Fruit fly (Drosophila melanogaster) whole organism, embryonic: ENCODE measurements around the gene ATPsynepsilonL.

Experiments
- CG10431 ChIP-seq: fragments of 200-800 bp; sonication (Bioruptor generic); optimal IDR thresholded peaks from 3 replicates; lab custom pipeline; 2018; ENCODE audit warnings: missing biosample characterization, mild to moderate bottlenecking, missing genetic modification characterization
- CG10959 ChIP-seq: fragments of 200-800 bp; sonication (Bioruptor generic); IDR thresholded peaks from 2 replicates; pipeline ENCODE4 v1.3.6; 2022; ENCODE audit warnings: missing biosample characterization, missing genetic modification characterization
- CG11085 ChIP-seq: fragments of 200-800 bp; sonication (Bioruptor generic); IDR thresholded peaks from 2 replicates; pipeline ENCODE4 v1.3.6; 2022; ENCODE audit warnings: missing biosample characterization, missing genetic modification characterization
- CG11093 ChIP-seq: fragments of 200-800 bp; sonication (Bioruptor generic); IDR thresholded peaks from 3 replicates; pipeline ENCODE4 v1.3.6; 2022; ENCODE audit warnings: missing biosample characterization, missing genetic modification characterization
- CG11695 ChIP-seq: fragments of 200-800 bp; sonication (Bioruptor generic); IDR thresholded peaks from 3 replicates; pipeline ENCODE4 v1.3.6; 2022; ENCODE audit warnings: missing biosample characterization, missing genetic modification characterization
- CG11723 ChIP-seq: fragments of 200-800 bp; sonication (Bioruptor generic); optimal IDR thresholded peaks from 2 replicates; lab custom pipeline; 2017; ENCODE audit warnings: missing biosample characterization, mild to moderate bottlenecking, missing genetic modification characterization
- CG12104 ChIP-seq: fragments of 200-800 bp; sonication (Bioruptor generic); optimal IDR thresholded peaks from 3 replicates; lab custom pipeline; 2016; ENCODE audit warnings: missing biosample characterization, missing genetic modification characterization
- CG12659 ChIP-seq: fragments of 200-800 bp; sonication (Bioruptor generic); optimal IDR thresholded peaks from 3 replicates; lab custom pipeline; 2017; ENCODE audit warnings: mild to moderate bottlenecking, missing biosample characterization, missing genetic modification reagents, missing genetic modification characterization
- CG14667 ChIP-seq: fragments of 200-800 bp; sonication (Bioruptor generic); IDR thresholded peaks from 2 replicates; pipeline ENCODE4 v1.3.6; 2022; ENCODE audit warnings: missing biosample characterization, missing genetic modification characterization
- CG17568 ChIP-seq: fragments of 200-800 bp; sonication (Bioruptor generic); optimal IDR thresholded peaks from 2 replicates; lab custom pipeline; 2018; ENCODE audit warnings: missing biosample characterization, mild to moderate bottlenecking, missing genetic modification characterization, moderate library complexity
- CG17802 ChIP-seq: fragments of 200-800 bp; sonication (Bioruptor generic); optimal IDR thresholded peaks from 2 replicates; lab custom pipeline; 2018; ENCODE audit warnings: missing biosample characterization, mild to moderate bottlenecking, missing genetic modification characterization, moderate library complexity
- CG17829 ChIP-seq: fragments of 200-800 bp; optimal IDR thresholded peaks from 2 replicates; lab custom pipeline; 2019; ENCODE audit warnings: missing biosample characterization, mild to moderate bottlenecking, missing genetic modification characterization, moderate library complexity
- CG32772 ChIP-seq: fragments of 200-800 bp; sonication (Bioruptor generic); IDR thresholded peaks from 2 replicates; pipeline ENCODE4 v1.3.6; 2022; ENCODE audit warnings: missing biosample characterization, missing genetic modification characterization
- CG34422 ChIP-seq: fragments of 200-800 bp; sonication (Bioruptor generic); IDR thresholded peaks from 3 replicates; pipeline ENCODE4 v1.3.6; 2022; ENCODE audit warnings: missing biosample characterization, missing genetic modification characterization
- CG6683 ChIP-seq: fragments of 200-800 bp; sonication (Bioruptor generic); optimal IDR thresholded peaks from 2 replicates; lab custom pipeline; 2017; ENCODE audit warnings: missing biosample characterization, mild to moderate bottlenecking, missing genetic modification characterization, missing genetic modification reagents
- CG6689 ChIP-seq: fragments of 200-800 bp; sonication (Bioruptor generic); IDR thresholded peaks from 2 replicates; pipeline ENCODE4 v1.3.6; 2022; ENCODE audit warnings: missing biosample characterization, missing genetic modification characterization
- CG6791 ChIP-seq: fragments of 200-800 bp; sonication (Bioruptor generic); IDR thresholded peaks from 3 replicates; pipeline ENCODE4 v1.3.6; 2022; ENCODE audit warnings: missing biosample characterization, missing genetic modification characterization; ENCODE audit not compliant: partially characterized antibody
- CG6854 ChIP-seq: fragments of 200-800 bp; sonication (Bioruptor generic); optimal IDR thresholded peaks from 3 replicates; lab custom pipeline; 2017; ENCODE audit warnings: missing biosample characterization, mild to moderate bottlenecking, missing genetic modification characterization
- CG8388 ChIP-seq: fragments of 200-800 bp; sonication (Bioruptor generic); optimal IDR thresholded peaks from 2 replicates; lab custom pipeline; 2019; ENCODE audit warnings: missing biosample characterization, mild to moderate bottlenecking, missing genetic modification characterization, moderate library complexity
- Camta ChIP-seq: fragments of 200-800 bp; sonication (Bioruptor generic); optimal IDR thresholded peaks from 2 replicates; lab custom pipeline; 2016; ENCODE audit warnings: missing biosample characterization, missing genetic modification characterization
- D19B ChIP-seq: fragments of 200-800 bp; sonication (Bioruptor generic); optimal IDR thresholded peaks from 2 replicates; lab custom pipeline; 2017; ENCODE audit warnings: missing biosample characterization, mild to moderate bottlenecking, missing genetic modification characterization
- Dad ChIP-seq: fragments of 200-800 bp; sonication (Bioruptor generic); optimal IDR thresholded peaks from 3 replicates; lab custom pipeline; 2016; ENCODE audit warnings: missing biosample characterization, missing genetic modification characterization
- E2f1 ChIP-seq: fragments of 200-800 bp; sonication (Bioruptor generic); IDR thresholded peaks from 2 replicates; pipeline ENCODE4 v1.3.6; 2022; ENCODE audit warnings: missing biosample characterization, missing genetic modification characterization
- ERR ChIP-seq: fragments of 200-800 bp; sonication (Bioruptor generic); optimal IDR thresholded peaks from 2 replicates; lab custom pipeline; 2016; ENCODE audit warnings: missing biosample characterization, missing genetic modification characterization
- Ets97D ChIP-seq: fragments of 200-800 bp; sonication (Bioruptor generic); optimal IDR thresholded peaks from 3 replicates; lab custom pipeline; 2016; ENCODE audit warnings: missing biosample characterization, missing genetic modification characterization
- Hmr ChIP-seq: fragments of 200-800 bp; sonication (Bioruptor generic); optimal IDR thresholded peaks from 3 replicates; lab custom pipeline; 2017; ENCODE audit warnings: mild to moderate bottlenecking, missing biosample characterization, missing genetic modification reagents, missing genetic modification characterization
- Hsf ChIP-seq: fragments of 200-800 bp; sonication (Bioruptor generic); optimal IDR thresholded peaks from 3 replicates; lab custom pipeline; 2016; ENCODE audit warnings: missing biosample characterization, missing genetic modification characterization
- NC2α ChIP-seq: fragments of 200-800 bp; sonication (Bioruptor generic); optimal IDR thresholded peaks from 2 replicates; lab custom pipeline; 2016; ENCODE audit warnings: missing biosample characterization, missing genetic modification characterization
- Oli ChIP-seq: fragments of 200-800 bp; sonication (Bioruptor generic); optimal IDR thresholded peaks from 2 replicates; lab custom pipeline; 2018; ENCODE audit warnings: missing biosample characterization, mild to moderate bottlenecking, missing genetic modification characterization, moderate library complexity
- Pdp1 ChIP-seq, 2 experiments: fragments of 200-800 bp; sonication (Bioruptor generic); optimal IDR thresholded peaks; 3 replicates each; lab custom pipeline; 2016; ENCODE audit warnings: missing biosample characterization in 2 of 2, missing genetic modification characterization in 2 of 2, mild to moderate bottlenecking in 1 of 2, moderate library complexity in 1 of 2
- Six4 ChIP-seq: fragments of 200-800 bp; sonication (Bioruptor generic); optimal IDR thresholded peaks from 2 replicates; lab custom pipeline; 2016; ENCODE audit warnings: missing biosample characterization, missing genetic modification characterization
- az2 ChIP-seq: fragments of 200-800 bp; sonication (Bioruptor generic); optimal IDR thresholded peaks from 3 replicates; lab custom pipeline; 2016; ENCODE audit warnings: missing biosample characterization, missing genetic modification characterization
- chn ChIP-seq: fragments of 200-800 bp; sonication (Bioruptor generic); optimal IDR thresholded peaks from 2 replicates; lab custom pipeline; 2016; ENCODE audit warnings: missing biosample characterization, missing genetic modification characterization
- ci ChIP-seq: fragments of 200-800 bp; sonication (Bioruptor generic); IDR thresholded peaks from 3 replicates; pipeline ENCODE4 v1.3.6; 2022; ENCODE audit warnings: missing biosample characterization, missing genetic modification characterization
- dysf ChIP-seq: fragments of 200-800 bp; sonication (Bioruptor generic); IDR thresholded peaks from 3 replicates; pipeline ENCODE4 v1.3.6; 2022; ENCODE audit warnings: missing biosample characterization, missing genetic modification characterization
- esg ChIP-seq: fragments of 200-800 bp; sonication (Bioruptor generic); conservative IDR thresholded peaks from 2 replicates; pipeline ENCODE4 v1.3.6; 2022; ENCODE audit warnings: missing biosample characterization, missing genetic modification characterization
- lilli ChIP-seq: fragments of 200-800 bp; sonication (Bioruptor generic); optimal IDR thresholded peaks from 3 replicates; lab custom pipeline; 2016; ENCODE audit warnings: missing biosample characterization, missing genetic modification characterization
- nerfin-1 ChIP-seq: fragments of 200-800 bp; sonication (Bioruptor generic); optimal IDR thresholded peaks from 3 replicates; lab custom pipeline; 2019; ENCODE audit warnings: missing biosample characterization, mild to moderate bottlenecking, missing genetic modification characterization, moderate library complexity
- otp ChIP-seq: fragments of 200-800 bp; sonication (Bioruptor generic); IDR thresholded peaks from 3 replicates; pipeline ENCODE4, ENCODE4 v1.3.6; 2022; ENCODE audit warnings: missing biosample characterization, missing genetic modification characterization
- pb ChIP-seq: fragments of 200-800 bp; sonication (Bioruptor generic); optimal IDR thresholded peaks from 3 replicates; lab custom pipeline; 2016; ENCODE audit warnings: missing biosample characterization, missing genetic modification characterization
- psq ChIP-seq: fragments of 200-800 bp; sonication (Bioruptor generic); optimal IDR thresholded peaks from 2 replicates; lab custom pipeline; 2017; ENCODE audit warnings: missing biosample characterization, missing genetic modification characterization
- pzg ChIP-seq: fragments of 200-800 bp; sonication (Bioruptor generic); optimal IDR thresholded peaks from 3 replicates; lab custom pipeline; 2018; ENCODE audit warnings: missing biosample characterization, mild to moderate bottlenecking, missing genetic modification characterization, moderate library complexity
- ranshi ChIP-seq: fragments of 200-800 bp; sonication (Bioruptor generic); IDR thresholded peaks from 2 replicates; pipeline ENCODE4 v1.3.6; 2022; ENCODE audit warnings: missing biosample characterization, missing genetic modification characterization
- sens-2 ChIP-seq: fragments of 200-800 bp; sonication (Bioruptor generic); IDR thresholded peaks from 2 replicates; pipeline ENCODE4 v1.3.6; 2022; ENCODE audit warnings: missing biosample characterization, missing genetic modification characterization
- sr ChIP-seq: fragments of 200-800 bp; sonication (Bioruptor generic); IDR thresholded peaks from 3 replicates; pipeline ENCODE4 v1.3.6; 2022; ENCODE audit warnings: missing biosample characterization, missing genetic modification characterization
- stc ChIP-seq: fragments of 200-800 bp; sonication (Bioruptor generic); IDR thresholded peaks from 2 replicates; pipeline ENCODE4 v1.3.6; 2022; ENCODE audit warnings: missing biosample characterization, missing genetic modification characterization
- tgo ChIP-seq: fragments of 200-800 bp; sonication (Bioruptor generic); IDR thresholded peaks from 3 replicates; pipeline ENCODE4 v1.3.6; 2022; ENCODE audit warnings: missing biosample characterization, missing genetic modification characterization
- tx ChIP-seq: fragments of 200-800 bp; sonication (Bioruptor generic); optimal IDR thresholded peaks from 2 replicates; lab custom pipeline; 2016; ENCODE audit warnings: missing biosample characterization, missing genetic modification characterization
- zen2 ChIP-seq: fragments of 200-800 bp; sonication (Bioruptor generic); IDR thresholded peaks from 3 replicates; pipeline ENCODE4 v1.3.6; 2022; ENCODE audit warnings: missing biosample characterization, missing genetic modification characterization; ENCODE audit not compliant: partially characterized antibody

ATPsynepsilonL gene

DNA sequence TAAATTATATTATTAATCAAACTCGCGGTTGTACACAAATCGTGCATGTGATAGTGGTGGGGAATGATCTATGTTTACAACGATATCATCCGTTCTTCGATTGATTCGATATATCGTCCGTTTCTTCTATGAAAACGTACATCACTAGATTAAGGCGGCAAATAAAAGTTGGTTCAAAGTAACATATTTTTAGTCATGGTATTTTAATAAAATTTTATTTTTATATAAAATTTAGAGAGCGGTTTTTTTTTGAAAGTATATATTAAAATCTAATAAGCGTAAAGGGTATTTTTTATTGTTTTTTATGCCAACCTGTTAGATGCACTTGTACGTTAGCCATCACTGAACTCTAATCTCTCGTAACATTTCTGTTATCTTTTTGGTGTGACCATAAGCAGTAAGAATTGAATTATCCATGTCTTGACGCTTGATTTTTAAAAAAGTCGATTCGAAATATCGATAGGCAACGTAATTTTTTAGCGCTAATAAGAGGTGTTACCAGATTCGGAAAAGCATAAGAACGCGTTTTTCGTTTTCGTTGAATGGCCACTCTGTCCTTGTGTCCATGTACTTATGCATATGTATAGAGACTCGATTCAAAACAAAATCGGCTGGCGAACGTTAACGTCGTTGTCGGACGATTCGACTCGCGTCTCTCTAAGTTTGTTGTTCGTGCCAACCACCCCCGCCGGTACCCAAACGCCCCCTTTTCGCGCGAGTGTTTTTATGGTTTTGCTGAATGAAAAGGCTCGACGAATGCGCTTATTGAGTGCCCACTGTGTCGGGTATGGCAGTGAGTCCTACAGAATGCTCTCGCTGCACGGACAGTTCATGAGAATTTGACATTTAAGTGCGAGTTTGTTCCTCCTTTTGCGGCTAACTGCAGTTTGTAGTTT, 22.8 kb downstream of the ATPsynepsilonL start, which contains the start of the genes TAF1B and Invadolysin (continued):
- TF ChIP-seq sens-2 (GFP tag; lab: Robert Waterston, UW): no peak
- peak; percentile 56 for TF ChIP-seq ERR (GFP tag; lab: Kevin White, UChicago)
- peak; percentile 28 for TF ChIP-seq Oli (tag; lab: Kevin White, UChicago)
- peak; percentile 83 for TF ChIP-seq Ets97D (GFP tag; lab: Kevin White, UChicago)
- peak; percentile 58 for TF ChIP-seq nerfin-1 (tag; lab: Kevin White, UChicago)
- peak; percentile 29 for TF ChIP-seq Camta (GFP tag; lab: Kevin White, UChicago)
- TF ChIP-seq CG11085: 0 out of 2 replicates have a peak, but pooled peaks have one; percentile 40
- TF ChIP-seq CG10431 (GFP tag; lab: Kevin White, UChicago): peak; percentile 73
- 0 out of 3 replicates have a peak, but pooled peaks have one; percentile 63 for TF ChIP-seq otp (GFP tag; lab: Robert Waterston, UW)
- peak; percentile 58; the same call in 2 of the 3 replicates for TF ChIP-seq ci (GFP tag; lab: Robert Waterston, UW)
- peak; percentile 48 for TF ChIP-seq CG6854 (GFP tag; lab: Kevin White, UChicago)
- peak; percentile 13 for TF ChIP-seq Hsf (GFP tag; lab: Kevin White, UChicago)
- no peak for TF ChIP-seq CG17568 (GFP tag; lab: Kevin White, UChicago)
- TF ChIP-seq Dad (GFP tag; lab: Kevin White, UChicago): peak; percentile 40
- TF ChIP-seq CG8388: no peak
- peak; percentile 37; the same call in 1 of the 2 replicates for TF ChIP-seq ranshi (GFP tag; lab: Robert Waterston, UW)
- peak; percentile 98 for TF ChIP-seq pzg (GFP tag; lab: Kevin White, UChicago)
- peak; percentile 60; the same call in 2 of the 3 replicates for TF ChIP-seq sr
- TF ChIP-seq psq (GFP tag; lab: Kevin White, UChicago): no peak
- TF ChIP-seq CG12659 (GFP tag; lab: Kevin White, UChicago): peak; percentile 85
- peak; percentile 72 for TF ChIP-seq CG17829 (tag; lab: Kevin White, UChicago)
- TF ChIP-seq pb (GFP tag; lab: Kevin White, UChicago): no peak
- TF ChIP-seq lilli: peak; percentile 65
- no peak for TF ChIP-seq tx (GFP tag; lab: Kevin White, UChicago)
- TF ChIP-seq az2 (GFP tag; lab: Kevin White, UChicago): peak; percentile 44
- no peak for TF ChIP-seq NC2α (GFP tag; lab: Kevin White, UChicago)
- no peak; the same call in 1 of the 3 replicates for TF ChIP-seq zen2
- no peak for TF ChIP-seq CG11723 (GFP tag; lab: Kevin White, UChicago)
- TF ChIP-seq CG12104: peak; percentile 13
- TF ChIP-seq CG6689 (GFP tag; lab: Robert Waterston, UW): no peak
- TF ChIP-seq chn (GFP tag; lab: Kevin White, UChicago): no peak
- TF ChIP-seq CG10959 (GFP tag; lab: Robert Waterston, UW): no peak
- peak; percentile 24; the same call in 1 of the 2 replicates for TF ChIP-seq esg (GFP tag; lab: Robert Waterston, UW)
- TF ChIP-seq Six4 (GFP tag; lab: Kevin White, UChicago): peak; percentile 33
- peak; percentile 36 to 75 for TF ChIP-seq Pdp1 (GFP tag; optimal IDR thresholded peaks at IDR 0.05; lab: Kevin White, UChicago)
- peak; percentile 93 for TF ChIP-seq CG6791 (GFP tag; lab: Robert Waterston, UW)
- peak; percentile 78 for TF ChIP-seq Hmr
- peak; percentile 43; the same call in 2 of the 3 replicates for TF ChIP-seq tgo (GFP tag; lab: Robert Waterston, UW)
- no peak; the same call in 2 of the 3 replicates for TF ChIP-seq CG11695
- no peak for TF ChIP-seq CG6683 (GFP tag; lab: Kevin White, UChicago)
- TF ChIP-seq CG32772 (GFP tag; lab: Robert Waterston, UW): peak; percentile 33; the same call in 1 of the 2 replicates
- no peak for TF ChIP-seq CG11093 (GFP tag; lab: Robert Waterston, UW)
- TF ChIP-seq dysf (GFP tag; lab: Robert Waterston, UW): no peak
- TF ChIP-seq stc (GFP tag; lab: Robert Waterston, UW): no peak; the same call in 1 of the 2 replicates
- TF ChIP-seq CG17802 (tag; lab: Kevin White, UChicago): no peak
- TF ChIP-seq D19B: no peak
- peak; percentile 83 for TF ChIP-seq CG34422 (GFP tag; lab: Robert Waterston, UW)
- no peak for TF ChIP-seq CG14667 (GFP tag; lab: Robert Waterston, UW)
- TF ChIP-seq E2f1 (GFP tag; lab: Robert Waterston, UW): no peak
